Worm (Caenorhabditis elegans) whole organism, early embryonic: ENCODE data around the gene pis-1.

Source experiments
- F13C5.2 ChIP-seq: sonication (generic microtip); optimal IDR thresholded peaks from 2 replicates; lab custom pipeline; 2017; ENCODE audit warnings: mild to moderate bottlenecking, missing genetic modification characterization, inconsistent platforms, missing compliant biosample characterization
- ama-1 ChIP-seq: fragments of 150-350 bp; optimal IDR thresholded peaks from 2 replicates; lab custom pipeline; 2014
- ets-7 ChIP-seq: sonication (generic microtip); optimal IDR thresholded peaks from 2 replicates; lab custom pipeline; 2016; ENCODE audit warnings: missing genotype, missing genetic modification characterization, missing compliant biosample characterization
- pes-1 ChIP-seq: fragments of 200-800 bp; sonication (Bioruptor generic); IDR thresholded peaks from 2 replicates; pipeline ENCODE4 v1.3.6; 2022; ENCODE audit warnings: missing genetic modification reagents, missing genetic modification characterization, missing compliant biosample characterization

DNA sequence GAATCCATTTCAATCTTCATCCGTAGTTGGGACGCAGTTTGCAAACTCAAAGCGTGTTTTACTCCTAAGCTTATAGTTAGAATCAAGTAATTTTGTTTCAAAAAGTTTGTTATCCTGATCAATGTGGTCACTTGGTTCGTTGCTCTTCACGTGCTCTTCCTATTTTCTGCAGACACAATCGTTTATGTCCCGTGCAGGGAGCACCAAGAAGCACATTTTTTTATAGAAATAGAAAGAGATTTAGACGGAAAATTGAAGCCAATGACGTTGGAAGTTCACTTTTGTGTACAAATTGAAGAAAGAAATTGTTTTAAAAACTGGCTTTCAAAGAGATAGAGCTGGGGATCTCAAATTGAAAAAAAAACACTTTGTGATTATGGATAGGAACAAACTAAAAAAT, 34.6 kb downstream of the pis-1 start:
- no peak for TF ChIP-seq ets-7 (tag; lab: Kevin White, UChicago)
- TF ChIP-seq pes-1 (GFP tag; lab: Robert Waterston, UW), result no peak
- no peak for TF ChIP-seq ama-1 (lab: Kevin White, UChicago)
- TF ChIP-seq F13C5.2, result no peak
